Fruit fly (Drosophila melanogaster) whole organism, embryonic: Measurements from ENCODE around the gene CG34332.
"Not testable (repeated sequence)": the region's sequence is repeated elsewhere in the genome, so short reads cannot be mapped to it uniquely, and the experiment has no call there.

Experiments
- CG17829 ChIP-seq: fragments of 200-800 bp; optimal IDR thresholded peaks from 2 replicates; lab custom pipeline; 2019; ENCODE audit warnings: missing biosample characterization, mild to moderate bottlenecking, missing genetic modification characterization, moderate library complexity
- CG8388 ChIP-seq: fragments of 200-800 bp; sonication (Bioruptor generic); optimal IDR thresholded peaks from 2 replicates; lab custom pipeline; 2019; ENCODE audit warnings: missing biosample characterization, mild to moderate bottlenecking, missing genetic modification characterization, moderate library complexity
- CG9797 ChIP-seq: fragments of 200-800 bp; sonication (Bioruptor generic); optimal IDR thresholded peaks from 3 replicates; lab custom pipeline; 2018; ENCODE audit warnings: missing biosample characterization, mild to moderate bottlenecking, missing genetic modification characterization
- E2f1 ChIP-seq: fragments of 200-800 bp; sonication (Bioruptor generic); IDR thresholded peaks from 2 replicates; pipeline ENCODE4 v1.3.6; 2022; ENCODE audit warnings: missing biosample characterization, missing genetic modification characterization
- Usf ChIP-seq: fragments of 200-800 bp; sonication (Bioruptor generic); optimal IDR thresholded peaks from 2 replicates; lab custom pipeline; 2017; ENCODE audit warnings: missing genotype, missing biosample characterization, missing genetic modification characterization
- pb ChIP-seq: fragments of 200-800 bp; sonication (Bioruptor generic); optimal IDR thresholded peaks from 3 replicates; lab custom pipeline; 2016; ENCODE audit warnings: missing biosample characterization, missing genetic modification characterization
- psq ChIP-seq: fragments of 200-800 bp; sonication (Bioruptor generic); optimal IDR thresholded peaks from 2 replicates; lab custom pipeline; 2017; ENCODE audit warnings: missing biosample characterization, missing genetic modification characterization
- tap ChIP-seq: fragments of 200-800 bp; optimal IDR thresholded peaks from 3 replicates; lab custom pipeline; 2019; ENCODE audit warnings: missing biosample characterization, mild to moderate bottlenecking, missing genetic modification characterization, moderate library complexity

dm6 chrX:20186387-20186786 lies 45.6 kb downstream of the CG34332 start, which contains the start of gene Sdic2:
- TF ChIP-seq pb (GFP tag; lab: Kevin White, UChicago); CG8388 (GFP tag; lab: Kevin White, UChicago); Usf (GFP tag; lab: Kevin White, UChicago); CG17829 (tag; lab: Kevin White, UChicago); CG9797 (GFP tag; lab: Kevin White, UChicago); tap; E2f1; psq (GFP tag; lab: Kevin White, UChicago): not testable (repeated sequence)
